Worm (Caenorhabditis elegans): ENCODE results near the gene rpn-11.
"Not testable (repeated sequence)": the region's sequence is repeated elsewhere in the genome, so short reads cannot be mapped to it uniquely, and the experiment has no call there.

DNA sequence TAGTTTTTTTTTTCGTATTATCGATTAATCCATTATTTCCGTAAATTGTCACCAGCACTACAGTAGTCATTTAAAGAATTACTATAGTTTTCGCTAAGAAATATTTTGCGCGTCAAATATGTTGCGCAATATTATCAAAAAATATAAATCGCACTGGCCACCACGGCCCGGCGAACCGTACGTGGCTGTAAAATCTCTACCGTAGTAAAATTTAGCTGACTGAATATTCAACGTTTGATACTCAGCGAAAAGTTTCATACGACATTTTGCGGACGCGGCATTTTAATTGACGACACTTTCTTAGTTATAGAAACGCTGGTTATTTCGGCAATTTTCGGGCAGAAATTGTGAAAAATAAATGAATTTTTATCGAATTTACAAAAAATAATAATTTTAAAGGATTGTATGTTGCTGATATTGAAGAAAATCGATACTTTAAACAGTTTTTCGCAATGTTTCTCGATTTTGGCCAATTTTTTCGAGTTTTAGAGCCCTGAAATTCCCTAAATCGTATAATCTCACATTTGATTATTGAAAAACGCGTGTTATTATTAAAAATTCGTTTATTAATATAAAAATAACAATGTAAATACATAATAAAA is 3.6 kb upstream of the rpn-11 start:
- not testable (repeated sequence) for TF ChIP-seq gei-17 (GFP tag; optimal IDR thresholded peaks at IDR 0.05); chd-7 (tag; optimal IDR thresholded peaks at IDR 0.05); ztf-18 (tag; optimal IDR thresholded peaks at IDR 0.05); ztf-3 (GFP tag; optimal IDR thresholded peaks at IDR 0.05); ama-1 (optimal IDR thresholded peaks at IDR 0.05); ama-1 (GFP tag; optimal IDR thresholded peaks at IDR 0.05); zfh-2 (GFP tag; conservative IDR thresholded peaks at IDR 0.05)
- TF ChIP-seq bed-2 (GFP tag; IDR thresholded peaks at IDR 0.05): peak; percentile 98
- TF ChIP-seq athp-1 (tag; optimal IDR thresholded peaks at IDR 0.05): peak; percentile 35
- 0 out of 2 replicates have a peak, but pooled peaks have one; percentile 59 for TF ChIP-seq aptf-3 (GFP tag; IDR thresholded peaks at IDR 0.05)
- TF ChIP-seq cebp-1 (GFP tag; IDR thresholded peaks at IDR 0.05): peak; percentile 94
- peak; percentile 72 for TF ChIP-seq cebp-1 (tag; optimal IDR thresholded peaks at IDR 0.05)
- TF ChIP-seq attf-3 (GFP tag; conservative IDR thresholded peaks at IDR 0.05): peak; percentile 89
- peak; percentile 38 for TF ChIP-seq nhr-80 (tag; optimal IDR thresholded peaks at IDR 0.05)
